Fruit fly (Drosophila melanogaster) Kc167 (cell line): Measurements from ENCODE around the gene CG9839.

ENCODE experiments used
- Myc ChIP-seq: fragments of >200 bp; optimal IDR thresholded peaks from 2 replicates; lab custom pipeline; 2017; ENCODE audit warnings: missing external identifiers
- Sin3A ChIP-seq: fragments of >200 bp; optimal IDR thresholded peaks from 2 replicates; lab custom pipeline; 2018; ENCODE audit warnings: missing external identifiers
- h ChIP-seq: fragments of >200 bp; optimal IDR thresholded peaks from 3 replicates; lab custom pipeline; 2018; ENCODE audit warnings: missing external identifiers
- insv ChIP-seq: fragments of >200 bp; optimal IDR thresholded peaks from 3 replicates; lab custom pipeline; 2018; ENCODE audit warnings: missing external identifiers
- psq ChIP-seq: fragments of >200 bp; optimal IDR thresholded peaks from 2 replicates; lab custom pipeline; 2017; ENCODE audit warnings: missing external identifiers
- ttk ChIP-seq: sonication (Bioruptor generic); optimal IDR thresholded peaks from 2 replicates; lab custom pipeline; 2017; ENCODE audit warnings: missing external identifiers

DNA sequence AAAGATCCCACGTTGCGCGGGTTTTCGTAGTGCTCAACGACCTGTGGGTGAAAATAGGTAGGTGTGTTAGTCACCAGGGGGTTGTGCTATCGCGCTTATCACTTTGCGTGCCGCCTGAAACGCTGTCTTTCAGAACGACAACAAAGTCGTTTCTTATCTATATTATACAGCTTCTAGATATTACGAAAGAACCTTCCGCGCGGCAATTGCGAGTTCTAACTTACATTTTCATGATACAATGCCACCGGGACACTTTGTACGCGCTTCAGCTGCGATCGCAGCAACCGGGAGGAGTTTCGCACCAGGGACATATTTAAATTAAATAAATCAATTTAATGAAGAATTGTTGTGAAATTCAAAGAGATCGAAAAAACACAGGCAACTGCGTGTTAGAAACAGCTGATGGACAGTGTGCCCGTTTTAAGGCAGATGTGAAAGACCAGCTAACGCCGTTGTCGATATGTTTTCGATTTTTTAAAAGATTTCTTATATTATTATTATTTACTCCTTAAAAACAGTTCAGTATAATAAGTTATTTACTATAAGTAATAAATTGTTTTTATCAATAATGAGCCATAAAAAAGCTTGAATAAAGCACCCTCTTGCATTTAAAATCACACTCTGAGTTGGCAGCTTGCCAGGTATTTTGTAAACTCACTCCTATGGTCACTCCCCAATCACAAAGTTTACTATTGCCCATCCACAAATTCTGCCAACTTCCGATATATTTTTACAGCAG is 18.3 kb upstream of the CG9839 start, which contains the start of the genes IscU and CG8379:
- TF ChIP-seq insv (no peak), h (no peak), psq (lab: Kevin White, UChicago) (no peak), ttk (lab: Kevin White, UChicago) (no peak), Sin3A (no peak), Myc (lab: Kevin White, UChicago) (no peak)
